Worm (Caenorhabditis elegans) whole organism, young adult: ENCODE results near the gene F26D2.10.

ENCODE experiments used
- F10E7.11 ChIP-seq: sonication (generic microtip); optimal IDR thresholded peaks from 2 replicates; lab custom pipeline; 2017; ENCODE audit warnings: mild to moderate bottlenecking, missing genetic modification characterization, moderate library complexity, missing compliant biosample characterization
- Y67H2A.10 ChIP-seq: fragments of 200-800 bp; sonication (Bioruptor generic); conservative IDR thresholded peaks from 2 replicates; pipeline ENCODE4 v1.3.6; 2022; ENCODE audit warnings: missing genetic modification reagents, missing genetic modification characterization, missing compliant biosample characterization
- ZK185.1 ChIP-seq: sonication (generic microtip); optimal IDR thresholded peaks from 2 replicates; lab custom pipeline; 2016; ENCODE audit warnings: mild to moderate bottlenecking, missing genetic modification characterization, missing compliant biosample characterization; ENCODE audit not compliant: poor library complexity, severe bottlenecking
- ama-1 ChIP-seq, 3 experiments: fragments of 150-350 bp in 1 of 3; sonication (generic microtip) in 2 of 3; optimal IDR thresholded peaks; 2 replicates each; lab custom pipeline; 2014 to 2018; ENCODE audit warnings: missing biosample characterization in 2 of 3, missing genetic modification characterization in 2 of 3, missing genetic modification reagents in 2 of 3
- ceh-27 ChIP-seq: fragments of 200-800 bp; sonication (Bioruptor generic); optimal IDR thresholded peaks from 2 replicates; lab custom pipeline; 2018; ENCODE audit warnings: mild to moderate bottlenecking, missing genetic modification characterization, moderate library complexity, missing compliant biosample characterization
- ets-4 ChIP-seq: fragments of 200-800 bp; sonication (Bioruptor generic); optimal IDR thresholded peaks from 2 replicates; lab custom pipeline; 2018; ENCODE audit warnings: mild to moderate bottlenecking, missing genetic modification characterization, missing compliant biosample characterization
- hmg-20 ChIP-seq: fragments of 200-800 bp; sonication (Bioruptor generic); IDR thresholded peaks from 2 replicates; pipeline ENCODE4 v1.3.6; 2022; ENCODE audit warnings: missing genetic modification reagents, missing genetic modification characterization, missing compliant biosample characterization
- madf-10 ChIP-seq: sonication (generic microtip); optimal IDR thresholded peaks from 2 replicates; lab custom pipeline; 2016; ENCODE audit warnings: mild to moderate bottlenecking, missing genetic modification characterization, missing compliant biosample characterization
- nhr-90 ChIP-seq: sonication (generic microtip); optimal IDR thresholded peaks from 2 replicates; lab custom pipeline; 2016; ENCODE audit warnings: missing genotype, mild to moderate bottlenecking, missing genetic modification characterization, missing compliant biosample characterization
- snpc-4 ChIP-seq, 5 experiments: fragments of 150-350 bp in 1 of 5; sonication (generic microtip) in 4 of 5; optimal IDR thresholded peaks; 2 replicates each; lab custom pipeline; 2014 to 2018; ENCODE audit warnings: missing genetic modification characterization in 5 of 5, missing biosample characterization in 3 of 5, antibody characterized with exemption in 2 of 5, mild to moderate bottlenecking in 2 of 5, missing compliant biosample characterization in 2 of 5, missing genotype in 2 of 5, moderate library complexity in 2 of 5, missing genetic modification reagents in 1 of 5
- tlf-1 ChIP-seq: fragments of 200-800 bp; sonication (Bioruptor generic); optimal IDR thresholded peaks from 2 replicates; lab custom pipeline; 2018; ENCODE audit warnings: mild to moderate bottlenecking, missing genetic modification characterization, missing compliant biosample characterization
- ztf-3 ChIP-seq: fragments of 200-800 bp; sonication (Bioruptor generic); optimal IDR thresholded peaks from 2 replicates; lab custom pipeline; 2018; ENCODE audit warnings: mild to moderate bottlenecking, missing genetic modification characterization, missing compliant biosample characterization

- TF ChIP-seq nhr-90 (no peak), tlf-1 (GFP tag; lab: Kevin White, UChicago) (no peak), ztf-3 (GFP tag; lab: Kevin White, UChicago) (no peak), ZK185.1 (no peak), ama-1 (optimal IDR thresholded peaks at IDR 0.05; lab: Kevin White, UChicago) (no peak), ama-1 (GFP tag; optimal IDR thresholded peaks at IDR 0.05; lab: Kevin White, UChicago) (no peak), snpc-4 (GFP tag; optimal IDR thresholded peaks at IDR 0.05; lab: Kevin White, UChicago) (no peak), snpc-4 (tag; optimal IDR thresholded peaks at IDR 0.05; lab: Kevin White, UChicago) (no peak), Y67H2A.10 (no peak), F10E7.11 (tag; lab: Kevin White, UChicago) (no peak), madf-10 (tag; lab: Kevin White, UChicago) (no peak), ceh-27 (no peak), hmg-20 (GFP tag; lab: Robert Waterston, UW) (no peak), ets-4 (GFP tag; lab: Kevin White, UChicago) (no peak)
Observed at ce11 chrV:16393728-16394127, 35.7 kb downstream of the F26D2.10 start, which contains the start of gene srd-63.
